Worm (Caenorhabditis elegans): ENCODE results near the gene Y69A2AR.1.

The Y69A2AR.1 gene

ce11 chrIV:2640950-2641349 lies 25.9 kb upstream of the Y69A2AR.1 start, which contains the start of the genes mdf-2 and nduv-3:
TSS of gene mdf-2 (minus strand) at chrIV:2641125.
TSS of gene nduv-3 (plus strand) at chrIV:2641310.
- peak; percentile 28 for TF ChIP-seq skn-1 (tag; optimal IDR thresholded peaks at IDR 0.05)
- no peak for TF ChIP-seq nhr-67 (tag; optimal IDR thresholded peaks at IDR 0.05)
- no peak for TF ChIP-seq ama-1 (optimal IDR thresholded peaks at IDR 0.05)
- TF ChIP-seq nfya-1 (tag; optimal IDR thresholded peaks at IDR 0.05; ENCODE audit: insufficient read depth) = peak; percentile 83
- TF ChIP-seq ztf-4 (tag; optimal IDR thresholded peaks at IDR 0.05) = no peak
- no peak for TF ChIP-seq unc-39 (tag; optimal IDR thresholded peaks at IDR 0.05)
- no peak for TF ChIP-seq mml-1 (tag; optimal IDR thresholded peaks at IDR 0.05)
- TF ChIP-seq hmg-11 (tag; optimal IDR thresholded peaks at IDR 0.05) = peak; percentile 31
- no peak for TF ChIP-seq eor-1 (tag; optimal IDR thresholded peaks at IDR 0.05)
- TF ChIP-seq jun-1 (tag; optimal IDR thresholded peaks at IDR 0.05) = peak; percentile 38
- no peak for TF ChIP-seq ceh-16 (tag; optimal IDR thresholded peaks at IDR 0.05)
- no peak for TF ChIP-seq ceh-9 (tag; optimal IDR thresholded peaks at IDR 0.05)
- TF ChIP-seq elt-2 (tag; optimal IDR thresholded peaks at IDR 0.05) = peak; percentile 7
- peak; percentile 82 for TF ChIP-seq nhr-23 (tag; optimal IDR thresholded peaks at IDR 0.05)
- no peak for TF ChIP-seq nhr-12 (tag; optimal IDR thresholded peaks at IDR 0.05)
- no peak for TF ChIP-seq aly-2 (tag; optimal IDR thresholded peaks at IDR 0.05)
- peak; percentile 76 for TF ChIP-seq pha-4 (tag; optimal IDR thresholded peaks at IDR 0.05)
- no peak for TF ChIP-seq fkh-10 (GFP tag; optimal IDR thresholded peaks at IDR 0.05)
- no peak for TF ChIP-seq nhr-11 (tag; optimal IDR thresholded peaks at IDR 0.05)
- TF ChIP-seq lsy-12 (tag; optimal IDR thresholded peaks at IDR 0.05) = no peak
- no peak for TF ChIP-seq nhr-77 (tag; optimal IDR thresholded peaks at IDR 0.05)
- TF ChIP-seq elt-3 (tag; optimal IDR thresholded peaks at IDR 0.05) = no peak
- no peak for TF ChIP-seq nhr-237 (tag; optimal IDR thresholded peaks at IDR 0.05)
- TF ChIP-seq elt-1 (tag; optimal IDR thresholded peaks at IDR 0.05) = no peak
- TF ChIP-seq ZK546.5 (tag; optimal IDR thresholded peaks at IDR 0.05) = no peak
- TF ChIP-seq tbx-2 (tag; optimal IDR thresholded peaks at IDR 0.05) = no peak
- peak; percentile 24 for TF ChIP-seq nhr-43 (tag; optimal IDR thresholded peaks at IDR 0.05; ENCODE audit: poor library complexity, severe bottlenecking)
- peak; percentile 4 for TF ChIP-seq pqm-1 (tag; optimal IDR thresholded peaks at IDR 0.05)
- no peak for TF ChIP-seq ztf-11 (tag; optimal IDR thresholded peaks at IDR 0.05)
- peak; percentile 81 for TF ChIP-seq egl-5 (tag; optimal IDR thresholded peaks at IDR 0.05)
- no peak for TF ChIP-seq nhr-28 (tag; optimal IDR thresholded peaks at IDR 0.05)
- no peak for TF ChIP-seq fos-1 (tag; optimal IDR thresholded peaks at IDR 0.05)
- peak; percentile 62 for TF ChIP-seq snpc-4 (tag; optimal IDR thresholded peaks at IDR 0.05)
- no peak for TF ChIP-seq nhr-76 (tag; optimal IDR thresholded peaks at IDR 0.05)
- no peak for TF ChIP-seq daf-12 (tag; optimal IDR thresholded peaks at IDR 0.05)
- TF ChIP-seq egl-27 (tag; optimal IDR thresholded peaks at IDR 0.05) = no peak
- peak; percentile 73 for TF ChIP-seq nhr-25 (tag; optimal IDR thresholded peaks at IDR 0.05)
- TF ChIP-seq unc-62 (GFP tag; optimal IDR thresholded peaks at IDR 0.05) = no peak
- TF ChIP-seq mdl-1 (tag; optimal IDR thresholded peaks at IDR 0.05) = no peak
- TF ChIP-seq fkh-2 (tag; optimal IDR thresholded peaks at IDR 0.05) = no peak
- TF ChIP-seq lin-15B (tag; optimal IDR thresholded peaks at IDR 0.05) = peak; percentile 90
- no peak for TF ChIP-seq sea-2 (GFP tag; optimal IDR thresholded peaks at IDR 0.05)
- peak; percentile 1 for TF ChIP-seq ceh-82 (tag; optimal IDR thresholded peaks at IDR 0.05)
- peak; percentile 40 for TF ChIP-seq lin-39 (tag; optimal IDR thresholded peaks at IDR 0.05)
- TF ChIP-seq zag-1 (tag; optimal IDR thresholded peaks at IDR 0.05) = no peak
- peak; percentile 33 for TF ChIP-seq R02D3.7 (tag; optimal IDR thresholded peaks at IDR 0.05)
- TF ChIP-seq ceh-28 (tag; optimal IDR thresholded peaks at IDR 0.05) = peak; percentile 94

ce11 chrIV:2642054-2642453 lies 24.8 kb upstream of the Y69A2AR.1 start:
- TF ChIP-seq tbx-2 (tag; optimal IDR thresholded peaks at IDR 0.05) = no peak
- TF ChIP-seq skn-1 (tag; optimal IDR thresholded peaks at IDR 0.05) = peak; percentile 20
- no peak for TF ChIP-seq unc-39 (tag; optimal IDR thresholded peaks at IDR 0.05)
- no peak for TF ChIP-seq egl-5 (tag; optimal IDR thresholded peaks at IDR 0.05)
- peak; percentile 1 for TF ChIP-seq lin-15B (tag; optimal IDR thresholded peaks at IDR 0.05)
